Worm (Caenorhabditis elegans) whole organism, late embryonic: ENCODE measurements around the gene C33C12.1.
"Not testable (repeated sequence)": the region's sequence is repeated elsewhere in the genome, so short reads cannot be mapped to it uniquely, and the experiment has no call there.

Experiments used
- F13H6.1 ChIP-seq: sonication (generic microtip); optimal IDR thresholded peaks from 2 replicates; lab custom pipeline; 2016; ENCODE audit warnings: missing genetic modification characterization, missing compliant biosample characterization
- Y22D7AL.16 ChIP-seq: sonication (generic microtip); optimal IDR thresholded peaks from 2 replicates; lab custom pipeline; 2016; ENCODE audit warnings: missing genetic modification characterization, missing compliant biosample characterization
- ahr-1 ChIP-seq: sonication (generic microtip); optimal IDR thresholded peaks from 2 replicates; lab custom pipeline; 2016; ENCODE audit warnings: missing genetic modification characterization, missing compliant biosample characterization
- ama-1 ChIP-seq: fragments of 150-350 bp; optimal IDR thresholded peaks from 2 replicates; lab custom pipeline; 2014
- ceh-19 ChIP-seq: fragments of 200-800 bp; sonication (Bioruptor generic); optimal IDR thresholded peaks from 2 replicates; lab custom pipeline; 2018; ENCODE audit warnings: mild to moderate bottlenecking, missing genetic modification characterization, missing compliant biosample characterization
- ceh-22 ChIP-seq: sonication (generic microtip); optimal IDR thresholded peaks from 2 replicates; lab custom pipeline; 2017; ENCODE audit warnings: missing biosample characterization, missing genetic modification characterization
- ceh-30 ChIP-seq: fragments of 150-350 bp; optimal IDR thresholded peaks from 2 replicates; lab custom pipeline; 2014; ENCODE audit warnings: missing biosample characterization, missing genetic modification characterization
- ceh-31 ChIP-seq: sonication (generic microtip); optimal IDR thresholded peaks from 2 replicates; lab custom pipeline; 2016; ENCODE audit warnings: missing genetic modification characterization, missing compliant biosample characterization
- ceh-34 ChIP-seq: sonication (generic microtip); optimal IDR thresholded peaks from 2 replicates; lab custom pipeline; 2016; ENCODE audit warnings: mild to moderate bottlenecking, missing genetic modification characterization, missing compliant biosample characterization
- ceh-45 ChIP-seq: fragments of 200-800 bp; sonication (Bioruptor generic); IDR thresholded peaks from 2 replicates; pipeline ENCODE4 v1.3.6; 2022; ENCODE audit warnings: missing genetic modification reagents, missing genetic modification characterization, missing compliant biosample characterization
- ceh-48 ChIP-seq: sonication (generic microtip); optimal IDR thresholded peaks from 2 replicates; lab custom pipeline; 2016; ENCODE audit warnings: missing genetic modification characterization, inconsistent platforms, missing compliant biosample characterization
- che-1 ChIP-seq: sonication (generic microtip); optimal IDR thresholded peaks from 2 replicates; lab custom pipeline; 2016; ENCODE audit warnings: mild to moderate bottlenecking, missing genetic modification characterization, missing compliant biosample characterization
- fax-1 ChIP-seq: sonication (generic microtip); optimal IDR thresholded peaks from 2 replicates; lab custom pipeline; 2016; ENCODE audit warnings: missing genotype, missing genetic modification characterization, missing compliant biosample characterization
- fkh-6 ChIP-seq: sonication (generic microtip); optimal IDR thresholded peaks from 2 replicates; lab custom pipeline; 2016; ENCODE audit warnings: missing genetic modification characterization, missing compliant biosample characterization
- gmeb-2 ChIP-seq: sonication (generic microtip); optimal IDR thresholded peaks from 2 replicates; lab custom pipeline; 2016; ENCODE audit warnings: missing genetic modification characterization, inconsistent platforms, missing compliant biosample characterization
- hlh-13 ChIP-seq: fragments of 200-800 bp; sonication (Bioruptor generic); optimal IDR thresholded peaks from 2 replicates; lab custom pipeline; 2018; ENCODE audit warnings: mild to moderate bottlenecking, missing genetic modification characterization, missing compliant biosample characterization
- hlh-15 ChIP-seq: sonication (generic microtip); optimal IDR thresholded peaks from 2 replicates; lab custom pipeline; 2016; ENCODE audit warnings: missing genetic modification characterization, missing compliant biosample characterization
- hlh-30 ChIP-seq: sonication (generic microtip); optimal IDR thresholded peaks from 2 replicates; lab custom pipeline; 2017; ENCODE audit warnings: antibody characterized with exemption, missing genetic modification characterization, missing compliant biosample characterization; ENCODE audit not compliant: insufficient read depth
- hlh-6 ChIP-seq: sonication (generic microtip); optimal IDR thresholded peaks from 2 replicates; lab custom pipeline; 2016; ENCODE audit warnings: missing genotype, missing genetic modification characterization, missing compliant biosample characterization
- hlh-8 ChIP-seq: sonication (generic microtip); optimal IDR thresholded peaks from 2 replicates; lab custom pipeline; 2016; ENCODE audit warnings: missing genotype, missing genetic modification characterization, missing compliant biosample characterization
- madf-2 ChIP-seq: sonication (generic microtip); optimal IDR thresholded peaks from 2 replicates; lab custom pipeline; 2017; ENCODE audit warnings: missing genetic modification characterization, missing compliant biosample characterization
- mec-3 ChIP-seq: sonication (generic microtip); optimal IDR thresholded peaks from 2 replicates; lab custom pipeline; 2016; ENCODE audit warnings: borderline replicate concordance, missing genetic modification characterization, missing compliant biosample characterization
- nhr-11 ChIP-seq: fragments of 150-350 bp; optimal IDR thresholded peaks from 2 replicates; lab custom pipeline; 2014; ENCODE audit warnings: missing biosample characterization, missing genetic modification characterization
- npax-4 ChIP-seq: sonication (generic microtip); optimal IDR thresholded peaks from 2 replicates; lab custom pipeline; 2016; ENCODE audit warnings: missing genetic modification characterization, missing compliant biosample characterization
- odd-2 ChIP-seq: sonication (generic microtip); optimal IDR thresholded peaks from 2 replicates; lab custom pipeline; 2017; ENCODE audit warnings: antibody characterized with exemption, mild to moderate bottlenecking, missing genetic modification characterization, missing compliant biosample characterization
- pag-3 ChIP-seq: sonication (generic microtip); optimal IDR thresholded peaks from 2 replicates; lab custom pipeline; 2016; ENCODE audit warnings: missing compliant biosample characterization, missing genetic modification characterization, borderline replicate concordance
- pat-9 ChIP-seq: fragments of 200-800 bp; sonication (Bioruptor generic); optimal IDR thresholded peaks from 2 replicates; lab custom pipeline; 2018; ENCODE audit warnings: mild to moderate bottlenecking, missing genetic modification characterization, moderate library complexity, missing compliant biosample characterization
- pax-1 ChIP-seq: fragments of 150-350 bp; optimal IDR thresholded peaks from 2 replicates; lab custom pipeline; 2014; ENCODE audit warnings: missing biosample characterization, missing genetic modification characterization
- sdc-2 ChIP-seq: sonication (generic microtip); optimal IDR thresholded peaks from 2 replicates; lab custom pipeline; 2016; ENCODE audit warnings: missing genotype, missing genetic modification characterization, missing compliant biosample characterization
- sox-2 ChIP-seq: fragments of 200-800 bp; sonication (Bioruptor generic); IDR thresholded peaks from 2 replicates; pipeline ENCODE4 v1.3.6; 2022; ENCODE audit warnings: missing genetic modification reagents, missing genetic modification characterization, missing compliant biosample characterization
- sox-4 ChIP-seq: sonication (generic microtip); optimal IDR thresholded peaks from 2 replicates; lab custom pipeline; 2017; ENCODE audit warnings: mild to moderate bottlenecking, missing genetic modification characterization, inconsistent platforms, missing compliant biosample characterization
- syd-9 ChIP-seq: sonication (generic microtip); optimal IDR thresholded peaks from 2 replicates; lab custom pipeline; 2016; ENCODE audit warnings: mild to moderate bottlenecking, missing genetic modification characterization, moderate library complexity, missing compliant biosample characterization
- unc-3 ChIP-seq, 2 experiments: fragments of 200-800 bp in 1 of 2; sonication (Bioruptor generic) in 1 of 2; sonication (generic microtip) in 1 of 2; conservative IDR thresholded peaks in 1 of 2; optimal IDR thresholded peaks in 1 of 2; 2 replicates each; pipeline versions ENCODE4 v1.3.6 to Lab custom; 2016 to 2022; ENCODE audit warnings: missing compliant biosample characterization in 2 of 2, missing genetic modification characterization in 2 of 2, missing genetic modification reagents in 1 of 2
- unc-42 ChIP-seq: sonication (generic microtip); optimal IDR thresholded peaks from 2 replicates; lab custom pipeline; 2016; ENCODE audit warnings: missing genotype, missing genetic modification characterization, missing compliant biosample characterization
- unc-55 ChIP-seq: sonication (generic microtip); optimal IDR thresholded peaks from 2 replicates; lab custom pipeline; 2017; ENCODE audit warnings: missing biosample characterization, missing genetic modification reagents, missing genetic modification characterization
- zip-5 ChIP-seq: sonication (generic microtip); optimal IDR thresholded peaks from 2 replicates; lab custom pipeline; 2016; ENCODE audit warnings: missing genetic modification characterization, missing compliant biosample characterization
- ztf-16 ChIP-seq: sonication (generic microtip); optimal IDR thresholded peaks from 2 replicates; lab custom pipeline; 2017; ENCODE audit warnings: missing genetic modification characterization, missing compliant biosample characterization

The C33C12.1 gene

ce11 chrII:2223467-2223866 lies 25.4 kb downstream of the C33C12.1 start, which contains the start of gene cbs-2:
Gene cbs-2 (minus strand): TSS chrII:2223567.
- TF ChIP-seq hlh-13 (GFP tag; lab: Kevin White, UChicago) (no peak), fax-1 (tag; lab: Kevin White, UChicago) (no peak), F13H6.1 (no peak), ceh-45 (GFP tag; lab: Robert Waterston, UW) (no peak), hlh-15 (tag; lab: Kevin White, UChicago) (no peak), ztf-16 (tag; lab: Kevin White, UChicago) (no peak), mec-3 (tag; lab: Kevin White, UChicago) (no peak), Y22D7AL.16 (tag; lab: Kevin White, UChicago) (no peak), unc-42 (tag; lab: Kevin White, UChicago) (no peak), gmeb-2 (tag; lab: Kevin White, UChicago) (no peak), hlh-30 (tag; lab: Kevin White, UChicago) (no peak), odd-2 (tag; lab: Kevin White, UChicago) (no peak), ceh-22 (tag; lab: Kevin White, UChicago) (no peak), ama-1 (lab: Kevin White, UChicago) (no peak), fkh-6 (tag; lab: Kevin White, UChicago) (no peak), npax-4 (no peak), pag-3 (tag; lab: Kevin White, UChicago) (no peak)

DNA sequence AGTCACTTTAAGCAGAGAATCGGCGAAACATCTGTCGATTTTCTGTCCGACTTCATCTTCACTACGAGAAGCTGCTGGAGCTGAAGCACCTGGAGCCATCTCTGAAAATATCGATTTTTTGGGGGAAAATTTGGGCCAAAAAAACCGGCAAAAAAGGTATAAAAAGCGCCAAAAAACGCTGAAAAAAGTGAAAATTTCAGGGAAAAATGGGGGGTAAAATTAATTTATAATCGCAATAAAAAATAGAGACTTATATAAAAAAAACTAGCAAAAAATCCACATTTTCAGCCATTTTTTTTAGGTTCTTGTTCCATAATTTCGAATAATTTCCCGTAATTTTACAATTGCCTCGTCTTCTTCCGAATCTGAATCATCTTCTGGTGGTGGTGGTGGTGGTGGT lies 27.6 kb downstream of the C33C12.1 start, which contains the start of gene F54A3.5:
TSS of gene F54A3.5 (minus strand) at position 101 of the 400 bp plus-strand sequence.
- TF ChIP-seq hlh-8 (tag; lab: Kevin White, UChicago) (no peak), ceh-48 (tag; lab: Kevin White, UChicago) (no peak), pat-9 (tag; lab: Kevin White, UChicago) (no peak), hlh-13 (GFP tag; lab: Kevin White, UChicago) (no peak), unc-3 (GFP tag; conservative IDR thresholded peaks at IDR 0.05; lab: Robert Waterston, UW) (no peak), unc-3 (tag; optimal IDR thresholded peaks at IDR 0.05; lab: Kevin White, UChicago) (no peak), hlh-30 (tag; lab: Kevin White, UChicago) (no peak), che-1 (tag; lab: Kevin White, UChicago) (no peak)

DNA sequence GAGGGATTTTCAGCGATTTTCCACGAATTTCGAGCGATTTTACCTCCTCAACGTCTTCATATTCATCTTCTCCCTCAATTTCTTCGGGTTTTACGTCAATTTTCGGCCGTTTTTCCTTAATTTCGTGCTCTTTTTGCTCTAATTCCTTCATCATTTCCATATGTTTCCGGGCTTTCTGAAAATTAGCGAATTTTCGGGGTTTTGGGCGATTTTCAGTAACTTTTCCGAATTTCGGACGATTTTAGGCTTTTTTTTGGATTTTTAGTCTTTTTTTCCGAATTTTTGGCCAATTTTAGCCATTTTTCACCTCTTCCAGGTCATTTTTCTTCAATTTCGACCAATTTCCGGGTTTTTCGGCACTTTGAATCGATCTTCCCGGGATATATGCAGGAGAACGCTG lies 32.3 kb downstream of the C33C12.1 start:
- no peak for TF ChIP-seq zip-5 (tag; lab: Kevin White, UChicago)
- TF ChIP-seq hlh-6 = no peak
- no peak for TF ChIP-seq madf-2 (tag; lab: Kevin White, UChicago)
- no peak for TF ChIP-seq sdc-2 (tag; lab: Kevin White, UChicago)
- no peak for TF ChIP-seq ztf-16 (tag; lab: Kevin White, UChicago)
- TF ChIP-seq pax-1 (tag; lab: Kevin White, UChicago) = no peak
- TF ChIP-seq ahr-1 = no peak
- no peak for TF ChIP-seq sox-2
- TF ChIP-seq ceh-30 (tag; lab: Kevin White, UChicago) = no peak
- no peak for TF ChIP-seq ceh-19 (GFP tag; lab: Kevin White, UChicago)
- no peak for TF ChIP-seq gmeb-2 (tag; lab: Kevin White, UChicago)
- TF ChIP-seq sox-4 (tag; lab: Kevin White, UChicago) = no peak
- TF ChIP-seq ceh-34 (tag; lab: Kevin White, UChicago) = no peak
- no peak for TF ChIP-seq ceh-45 (GFP tag; lab: Robert Waterston, UW)
- no peak for TF ChIP-seq hlh-8 (tag; lab: Kevin White, UChicago)
- no peak for TF ChIP-seq ceh-31 (tag; lab: Kevin White, UChicago)
- TF ChIP-seq syd-9 = no peak
- TF ChIP-seq nhr-11 (tag; lab: Kevin White, UChicago) = no peak

ce11 chrII:2232429-2232828 lies 34.4 kb downstream of the C33C12.1 start, which contains the start of gene F54A3.6:
Gene F54A3.6 (minus strand): TSS chrII:2232470.
- TF ChIP-seq madf-2 (tag; lab: Kevin White, UChicago); unc-55 (GFP tag; lab: Kevin White, UChicago); pax-1 (tag; lab: Kevin White, UChicago): not testable (repeated sequence)
